Fruit fly (Drosophila melanogaster): ENCODE measurements around the gene Raf.

- TF ChIP-seq CG11294 (GFP tag; IDR thresholded peaks at IDR 0.05) (no peak), CG11762 (GFP tag; optimal IDR thresholded peaks at IDR 0.05; ENCODE audit: insufficient read depth) (no peak), CG11902 (GFP tag; optimal IDR thresholded peaks at IDR 0.05) (no peak), OdsH (GFP tag; optimal IDR thresholded peaks at IDR 0.05) (no peak), Eip75B (GFP tag; optimal IDR thresholded peaks at IDR 0.05) (no peak), CG6163 (GFP tag; IDR thresholded peaks at IDR 0.05) (peak; percentile 65; the same call in 2 of the 3 replicates)
Measured at dm6 chrX:2254020-2254626, 41.1 kb upstream of the Raf start, which contains the start of gene CG3091.
